Worm (Caenorhabditis elegans) whole organism, early embryonic: ENCODE measurements around the gene hmp-1.

Experiments used
- B0310.2 ChIP-seq: sonication (generic microtip); optimal IDR thresholded peaks from 2 replicates; lab custom pipeline; 2016; ENCODE audit warnings: mild to moderate bottlenecking, missing genetic modification characterization, missing compliant biosample characterization
- aly-1 ChIP-seq: sonication (generic microtip); optimal IDR thresholded peaks from 2 replicates; lab custom pipeline; 2016; ENCODE audit warnings: missing genetic modification characterization, missing compliant biosample characterization
- ama-1 ChIP-seq: fragments of 150-350 bp; optimal IDR thresholded peaks from 2 replicates; lab custom pipeline; 2014
- ceh-13 ChIP-seq: fragments of 200-800 bp; sonication (Bioruptor generic); optimal IDR thresholded peaks from 2 replicates; lab custom pipeline; 2018; ENCODE audit warnings: mild to moderate bottlenecking, missing genetic modification characterization, missing compliant biosample characterization
- flt-1 ChIP-seq: fragments of 200-800 bp; sonication (Bioruptor generic); IDR thresholded peaks from 2 replicates; pipeline ENCODE4 v1.3.6; 2022; ENCODE audit warnings: missing genetic modification characterization, missing compliant biosample characterization
- hmbx-1 ChIP-seq: sonication (generic microtip); optimal IDR thresholded peaks from 2 replicates; lab custom pipeline; 2016; ENCODE audit warnings: mild to moderate bottlenecking, missing genetic modification characterization, missing compliant biosample characterization
- tbx-11 ChIP-seq: fragments of 200-800 bp; sonication (Bioruptor generic); IDR thresholded peaks from 2 replicates; pipeline ENCODE4 v1.3.6; 2022; ENCODE audit warnings: missing genetic modification characterization, missing compliant biosample characterization
- tbx-37 ChIP-seq: fragments of 200-800 bp; sonication (Bioruptor generic); conservative IDR thresholded peaks from 2 replicates; pipeline ENCODE4 v1.3.6; 2022; ENCODE audit warnings: missing genetic modification reagents, missing genetic modification characterization, missing compliant biosample characterization
- tra-4 ChIP-seq: sonication (generic microtip); optimal IDR thresholded peaks from 2 replicates; lab custom pipeline; 2017; ENCODE audit warnings: missing genetic modification characterization, missing compliant biosample characterization

DNA sequence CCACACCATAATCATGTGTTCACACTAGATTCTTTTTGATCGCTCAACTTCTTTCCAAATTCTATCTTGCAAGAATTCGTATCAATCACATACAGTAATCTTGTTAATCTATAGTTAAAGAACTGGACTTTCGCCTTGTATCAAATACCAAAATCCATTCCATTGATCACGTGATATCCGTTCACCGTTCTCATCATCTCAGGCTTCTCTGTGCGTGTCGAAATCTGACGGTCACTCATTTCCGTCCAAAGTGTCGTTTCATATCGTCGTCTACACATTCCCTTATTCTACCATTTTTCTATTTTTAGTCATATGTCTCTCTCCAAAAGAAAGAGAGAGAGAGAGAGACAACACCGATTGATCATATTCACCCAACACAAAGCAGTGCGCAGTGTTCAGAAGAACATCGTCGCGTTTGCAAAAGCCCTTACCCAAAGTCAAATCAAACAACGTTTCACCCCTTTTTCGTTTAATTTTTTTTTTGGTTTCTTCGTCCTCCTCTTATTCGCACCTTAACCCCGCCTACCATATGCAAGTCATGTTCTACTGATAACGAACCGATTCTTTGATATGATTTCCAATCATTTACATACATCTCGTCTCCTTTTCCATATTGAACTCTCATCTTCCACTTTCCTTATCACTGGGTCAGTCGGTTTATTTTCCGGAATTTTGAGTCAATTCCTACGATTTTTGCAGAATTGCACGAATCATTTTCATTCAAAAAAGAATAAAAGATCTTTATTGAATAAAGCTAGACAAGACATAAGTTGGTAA lies 13.6 kb downstream of the hmp-1 start:
- no peak for TF ChIP-seq hmbx-1 (tag; lab: Kevin White, UChicago)
- no peak for TF ChIP-seq ama-1
- no peak for TF ChIP-seq tbx-37 (GFP tag; lab: Robert Waterston, UW)
- TF ChIP-seq tra-4 (tag; lab: Kevin White, UChicago) = no peak
- no peak for TF ChIP-seq flt-1
- TF ChIP-seq tbx-11 (GFP tag; lab: Robert Waterston, UW) = no peak
- no peak for TF ChIP-seq ceh-13 (GFP tag; lab: Kevin White, UChicago)
- no peak for TF ChIP-seq B0310.2 (tag; lab: Kevin White, UChicago)
- no peak for TF ChIP-seq aly-1 (tag; lab: Kevin White, UChicago)
